Worm (Caenorhabditis elegans): Measurements from ENCODE around the gene spin-3.

spin-3 gene

ce11 chrX:13121104-13121503, 8.9 kb upstream of the spin-3 start (continued):
- TF ChIP-seq mef-2 (tag; optimal IDR thresholded peaks at IDR 0.05) (no peak), pag-3 (tag; optimal IDR thresholded peaks at IDR 0.05; ENCODE audit: borderline replicate concordance, insufficient read depth) (no peak), unc-98 (GFP tag; IDR thresholded peaks at IDR 0.05) (no peak), hlh-4 (tag; optimal IDR thresholded peaks at IDR 0.05) (no peak), ama-1 (optimal IDR thresholded peaks at IDR 0.05) (no peak), alr-1 (tag; optimal IDR thresholded peaks at IDR 0.05; ENCODE audit: borderline replicate concordance) (no peak), dpl-1 (GFP tag; optimal IDR thresholded peaks at IDR 0.05) (peak in 1 of 3 experiments; percentile 28), unc-62 (GFP tag; optimal IDR thresholded peaks at IDR 0.05) (no peak), hpl-2 (GFP tag; optimal IDR thresholded peaks at IDR 0.05) (no peak), snu-23 (GFP tag; optimal IDR thresholded peaks at IDR 0.05) (peak; percentile 69), unc-86 (tag; optimal IDR thresholded peaks at IDR 0.05) (peak; percentile 58), elt-2 (tag; optimal IDR thresholded peaks at IDR 0.05) (peak; percentile 25), ceh-82 (tag; optimal IDR thresholded peaks at IDR 0.05) (peak; percentile 16 to 62 (median 32)), nhr-237 (tag; optimal IDR thresholded peaks at IDR 0.05) (no peak), fkh-4 (tag; optimal IDR thresholded peaks at IDR 0.05; ENCODE audit: borderline replicate concordance) (no peak), nhr-77 (tag; optimal IDR thresholded peaks at IDR 0.05) (peak; percentile 2), C34B4.2 (tag; optimal IDR thresholded peaks at IDR 0.05) (no peak), lin-14 (GFP tag; optimal IDR thresholded peaks at IDR 0.05) (peak; percentile 82), tbx-2 (tag; optimal IDR thresholded peaks at IDR 0.05) (peak; percentile 64), vab-15 (tag; optimal IDR thresholded peaks at IDR 0.05) (peak; percentile 10), ztf-4 (tag; optimal IDR thresholded peaks at IDR 0.05) (no peak), fkh-10 (GFP tag; optimal IDR thresholded peaks at IDR 0.05) (peak; percentile 68), lsy-2 (tag; optimal IDR thresholded peaks at IDR 0.05) (peak; percentile 25 to 52), mab-9 (GFP tag; IDR thresholded peaks at IDR 0.05) (no peak), lir-3 (tag; optimal IDR thresholded peaks at IDR 0.05; ENCODE audit: poor library complexity) (peak; percentile 30), zag-1 (tag; optimal IDR thresholded peaks at IDR 0.05) (no peak), nhr-85 (tag) (peak; percentile 79), mdl-1 (tag; optimal IDR thresholded peaks at IDR 0.05) (peak in 1 of 2 experiments; percentile 65), fkh-8 (tag; optimal IDR thresholded peaks at IDR 0.05) (peak; percentile 75), unc-30 (tag; optimal IDR thresholded peaks at IDR 0.05) (no peak), mep-1 (tag; optimal IDR thresholded peaks at IDR 0.05) (peak; percentile 64)

- no peak for TF ChIP-seq nhr-71 (tag; optimal IDR thresholded peaks at IDR 0.05)
- TF ChIP-seq C34B4.2 (tag; optimal IDR thresholded peaks at IDR 0.05), result no peak
Measured at ce11 chrX:13122191-13122590, 7.9 kb upstream of the spin-3 start, which contains the start of gene snx-17. Gene snx-17 (minus strand): TSS chrX:13122291.

ce11 chrX:13126420-13126819, 3.6 kb upstream of the spin-3 start, which contains the start of gene F17H10.4:
Gene F17H10.4 (minus strand): TSS chrX:13126520.
- TF ChIP-seq nhr-11 (tag; optimal IDR thresholded peaks at IDR 0.05) (no peak), lsy-2 (tag; optimal IDR thresholded peaks at IDR 0.05) (no peak), hlh-17 (GFP tag; optimal IDR thresholded peaks at IDR 0.05; ENCODE audit: borderline replicate concordance) (no peak), lir-3 (tag; optimal IDR thresholded peaks at IDR 0.05; ENCODE audit: poor library complexity) (no peak), mep-1 (tag; optimal IDR thresholded peaks at IDR 0.05) (no peak), zip-4 (GFP tag; optimal IDR thresholded peaks at IDR 0.05) (no peak), lin-35 (GFP tag; optimal IDR thresholded peaks at IDR 0.05) (no peak), vab-15 (tag; optimal IDR thresholded peaks at IDR 0.05) (no peak)

ce11 chrX:13134807-13135206, 4.8 kb downstream of the spin-3 start, which contains the start of gene F09A5.2:
Gene F09A5.2 (plus strand): TSS chrX:13135107.
- TF ChIP-seq hlh-17 (GFP tag; optimal IDR thresholded peaks at IDR 0.05; ENCODE audit: borderline replicate concordance), result no peak
- TF ChIP-seq elt-2 (tag; optimal IDR thresholded peaks at IDR 0.05), result peak; percentile 27
- no peak for TF ChIP-seq xbp-1 (tag; optimal IDR thresholded peaks at IDR 0.05)
- TF ChIP-seq efl-3 (GFP tag; optimal IDR thresholded peaks at IDR 0.05), result no peak
- TF ChIP-seq hlh-4 (tag; optimal IDR thresholded peaks at IDR 0.05), result no peak
